Worm (Caenorhabditis elegans): ENCODE data around the gene F14D7.2.

F14D7.2 gene

DNA sequence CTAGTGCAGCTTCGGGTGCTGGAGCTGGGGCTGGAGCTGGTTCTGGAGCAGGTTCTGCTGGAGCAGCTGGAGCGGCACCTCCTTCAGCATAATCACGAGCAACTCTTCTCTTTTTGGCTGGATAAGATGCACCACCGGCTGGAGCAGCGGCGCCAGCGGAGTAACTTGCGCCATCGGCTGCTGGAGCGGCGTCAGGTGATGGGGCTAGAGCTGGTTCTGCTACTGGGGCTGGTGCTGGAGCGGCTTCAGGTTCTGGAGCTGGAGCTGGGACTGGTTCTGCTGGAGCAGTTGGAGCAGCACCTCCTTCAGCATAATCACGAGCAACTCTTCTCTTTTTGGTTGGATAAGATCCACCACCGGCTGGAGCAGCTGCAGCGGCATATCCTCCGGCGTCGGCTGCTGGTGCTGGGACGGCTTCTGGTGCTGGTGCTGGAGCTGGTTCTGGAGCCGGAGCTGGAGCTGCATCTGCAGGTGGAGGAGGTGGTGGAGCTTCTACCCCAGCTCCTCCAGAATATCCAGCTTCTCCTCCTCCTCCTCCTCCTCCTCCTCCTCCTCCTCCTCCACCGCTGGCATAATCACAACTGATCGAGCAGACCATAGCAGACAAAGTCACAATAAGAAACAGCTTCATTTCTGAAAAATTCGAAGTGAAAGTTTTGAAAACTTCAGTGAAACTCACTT lies 25.7 kb upstream of the F14D7.2 start, which contains the start of gene F47B8.13:
F47B8.13 (minus strand) TSS at position 631 of the 681 bp plus-strand sequence.
- TF ChIP-seq ceh-8 (GFP tag; optimal IDR thresholded peaks at IDR 0.05) (peak; percentile 40), efl-3 (GFP tag; optimal IDR thresholded peaks at IDR 0.05) (no peak)

ce11 chrV:14317621-14318020 lies 24.1 kb upstream of the F14D7.2 start:
- TF ChIP-seq ceh-90 (tag; optimal IDR thresholded peaks at IDR 0.05) = peak; percentile 3
- peak; percentile 54 for TF ChIP-seq pax-3 (tag; optimal IDR thresholded peaks at IDR 0.05)
- TF ChIP-seq dpl-1 (GFP tag; optimal IDR thresholded peaks at IDR 0.05) = no peak
- no peak for TF ChIP-seq zip-4 (GFP tag; optimal IDR thresholded peaks at IDR 0.05)
- no peak for TF ChIP-seq sup-37 (GFP tag; optimal IDR thresholded peaks at IDR 0.05)
- peak; percentile 66 for TF ChIP-seq fkh-8 (tag; optimal IDR thresholded peaks at IDR 0.05)
- TF ChIP-seq lin-39 (tag; optimal IDR thresholded peaks at IDR 0.05) = no peak
- TF ChIP-seq ceh-88 (GFP tag; IDR thresholded peaks at IDR 0.05) = no peak
- TF ChIP-seq unc-98 (GFP tag; IDR thresholded peaks at IDR 0.05) = no peak

DNA sequence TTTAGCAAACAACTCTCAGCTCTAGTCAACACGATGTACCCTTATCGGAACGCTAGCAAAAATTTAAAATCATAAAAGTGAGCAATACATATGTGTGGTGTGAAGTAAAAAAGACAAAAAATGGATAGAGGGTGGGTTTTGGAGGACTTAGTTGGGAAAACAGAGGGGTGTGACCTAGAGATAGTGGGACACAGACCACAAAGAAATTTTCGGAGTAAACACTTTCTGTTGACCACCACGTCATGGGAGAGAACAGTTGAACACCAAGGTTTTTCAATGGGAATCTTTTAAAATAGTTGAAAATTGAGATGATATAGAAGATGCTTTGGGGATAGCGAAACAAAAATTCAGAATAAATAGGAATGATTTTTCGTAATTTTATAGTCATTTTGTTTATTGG lies 23.7 kb upstream of the F14D7.2 start:
- TF ChIP-seq ets-5 (GFP tag; IDR thresholded peaks at IDR 0.05) = no peak
- TF ChIP-seq hpl-2 (GFP tag; optimal IDR thresholded peaks at IDR 0.05) = no peak
- TF ChIP-seq efl-1 (optimal IDR thresholded peaks at IDR 0.05) = no peak
- TF ChIP-seq efl-1 (GFP tag; optimal IDR thresholded peaks at IDR 0.05 in 1 of 2) = peak in 1 of 2 experiments; percentile 2
- no peak for TF ChIP-seq nhr-77 (tag; optimal IDR thresholded peaks at IDR 0.05)
- no peak for TF ChIP-seq sox-4 (tag; optimal IDR thresholded peaks at IDR 0.05)
- TF ChIP-seq alr-1 (tag; optimal IDR thresholded peaks at IDR 0.05; ENCODE audit: borderline replicate concordance) = no peak
- peak in 1 of 2 experiments; percentile 23 for TF ChIP-seq lsy-2 (tag; optimal IDR thresholded peaks at IDR 0.05)
- TF ChIP-seq zip-4 (GFP tag; optimal IDR thresholded peaks at IDR 0.05) = no peak
- peak; percentile 62 for TF ChIP-seq lin-14 (GFP tag; optimal IDR thresholded peaks at IDR 0.05)

- no peak for TF ChIP-seq elt-3 (tag; optimal IDR thresholded peaks at IDR 0.05)
- no peak for TF ChIP-seq skn-1 (tag; optimal IDR thresholded peaks at IDR 0.05)
- no peak for TF ChIP-seq lsy-2 (tag; optimal IDR thresholded peaks at IDR 0.05)
- no peak for TF ChIP-seq dpl-1 (GFP tag; optimal IDR thresholded peaks at IDR 0.05)
Observed at ce11 chrV:14316525-14316924, 23.0 kb upstream of the F14D7.2 start, which contains the start of gene F47B8.2. TSS of gene F47B8.2 (minus strand) at chrV:14316625.

DNA sequence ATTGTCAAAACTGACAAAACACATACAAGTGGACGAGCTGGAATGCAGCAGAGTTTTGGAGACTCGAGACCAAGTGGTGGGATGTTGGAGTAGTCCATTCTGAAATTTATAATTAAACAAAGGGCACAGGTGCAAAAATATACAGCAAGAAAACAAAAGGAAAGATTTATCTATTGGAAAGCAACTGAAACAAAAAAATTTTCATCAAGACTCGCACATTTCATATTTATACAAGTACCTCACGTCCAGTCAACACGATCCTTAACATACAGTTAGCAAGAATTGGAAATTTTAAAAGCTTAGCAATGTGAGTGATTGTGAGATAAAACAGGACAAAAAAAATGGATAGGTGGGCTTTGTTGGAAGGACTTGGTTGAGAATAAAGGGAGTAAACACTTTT lies 20.7 kb upstream of the F14D7.2 start, which contains the start of gene F47B8.1:
F47B8.1 (minus strand) TSS at position 101 of the 400 bp plus-strand sequence.
- no peak for TF ChIP-seq tbx-2 (tag; optimal IDR thresholded peaks at IDR 0.05)
- no peak for TF ChIP-seq nhr-28 (tag; optimal IDR thresholded peaks at IDR 0.05)
- TF ChIP-seq mef-2 (tag; optimal IDR thresholded peaks at IDR 0.05) = no peak
- TF ChIP-seq swsn-7 (tag; optimal IDR thresholded peaks at IDR 0.05) = no peak
- TF ChIP-seq C04F5.9 (tag; optimal IDR thresholded peaks at IDR 0.05) = no peak
- TF ChIP-seq lin-15B (tag; optimal IDR thresholded peaks at IDR 0.05) = no peak
- TF ChIP-seq nhr-85 (tag) = peak; percentile 16

DNA sequence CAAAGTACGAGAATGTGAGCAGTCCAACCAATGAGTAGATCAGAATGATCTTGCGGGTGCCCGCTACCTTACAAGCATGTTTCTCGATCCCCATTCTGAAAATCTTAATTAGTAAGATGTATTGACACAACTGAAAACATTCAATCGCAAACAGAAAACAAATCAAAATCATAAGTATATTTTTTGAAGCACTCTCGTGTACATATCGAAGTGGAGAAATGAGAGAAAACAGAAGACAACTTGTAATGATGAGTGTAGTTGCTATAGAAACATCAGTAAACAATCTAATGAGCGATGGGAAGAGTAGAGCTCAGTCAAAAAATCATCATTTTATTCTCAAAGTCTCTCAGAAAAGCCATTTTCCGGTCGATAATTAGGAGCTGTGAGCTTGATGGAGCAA lies 19.2 kb upstream of the F14D7.2 start, which contains the start of gene F14D7.8:
F14D7.8 (minus strand) TSS at position 101 of the 400 bp plus-strand sequence.
- TF ChIP-seq nhr-85 (tag) (no peak), dsc-1 (tag; optimal IDR thresholded peaks at IDR 0.05) (no peak), ztf-4 (tag; optimal IDR thresholded peaks at IDR 0.05) (no peak), hpl-2 (GFP tag; optimal IDR thresholded peaks at IDR 0.05) (no peak), mep-1 (tag; optimal IDR thresholded peaks at IDR 0.05) (no peak), lin-13 (GFP tag; optimal IDR thresholded peaks at IDR 0.05) (no peak), C34B4.2 (tag; optimal IDR thresholded peaks at IDR 0.05) (no peak), pax-3 (tag; optimal IDR thresholded peaks at IDR 0.05) (no peak), mab-9 (GFP tag; IDR thresholded peaks at IDR 0.05) (no peak), aly-2 (tag; optimal IDR thresholded peaks at IDR 0.05) (no peak), elt-2 (tag; optimal IDR thresholded peaks at IDR 0.05) (no peak), swsn-7 (tag; optimal IDR thresholded peaks at IDR 0.05) (no peak)

Measured in whole organism, L1 larva.